Fruit fly (Drosophila melanogaster) S2 (cell line): Measurements from ENCODE around the gene ATP7.

ENCODE experiments used
- CG8478 ChIP-seq: fragments of >200 bp; optimal IDR thresholded peaks from 2 replicates; lab custom pipeline; 2018
- CTCF ChIP-seq, 2 experiments: fragments of >200 bp; optimal IDR thresholded peaks; 2 replicates each; lab custom pipeline; 2018

DNA sequence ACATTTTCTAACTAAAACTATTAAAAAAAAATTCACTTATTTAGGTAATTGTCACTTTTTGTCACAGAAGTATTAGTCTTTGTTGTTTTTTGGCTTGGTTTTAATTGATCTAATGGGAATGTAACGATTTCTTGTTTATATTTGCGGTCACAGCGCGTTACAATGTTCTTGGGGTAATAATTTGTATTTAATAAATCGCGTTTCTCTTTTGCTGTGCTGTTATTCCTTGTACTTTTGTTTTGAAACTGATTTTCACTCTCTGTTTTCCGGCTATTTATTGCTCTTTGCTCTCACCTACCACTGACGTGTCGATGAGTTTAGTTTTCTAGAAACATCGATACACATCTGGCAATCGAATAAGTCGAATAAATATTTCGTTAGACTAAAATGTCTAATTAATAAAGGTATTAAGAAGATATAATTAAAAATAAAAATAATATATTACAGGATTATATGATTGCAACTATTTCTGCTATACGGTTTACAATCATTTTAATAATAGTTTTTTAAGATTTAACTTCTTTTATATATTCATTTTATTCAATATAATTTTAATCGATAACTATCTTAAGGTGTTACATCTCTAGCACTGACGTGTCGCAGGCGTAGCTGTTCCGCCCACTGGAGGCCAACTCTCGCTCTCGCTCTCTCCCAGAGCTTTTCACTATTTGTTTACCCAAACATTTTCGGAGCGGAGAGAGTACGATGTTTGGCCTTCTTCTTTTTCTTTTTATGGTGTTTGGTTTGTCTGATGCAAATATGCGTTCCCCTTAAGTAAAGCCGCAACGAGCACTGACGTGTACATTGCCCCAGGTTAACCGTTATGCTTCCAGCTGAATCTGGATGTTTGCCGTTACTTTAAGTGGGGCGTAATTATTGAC, 47.7 kb upstream of the ATP7 start, which contains the start of gene Hsc70-3:
- no peak for TF ChIP-seq CG8478 (lab: Kevin White, UChicago)
- TF ChIP-seq CTCF (optimal IDR thresholded peaks at IDR 0.05; lab: Kevin White, UChicago): no peak
